Worm (Caenorhabditis elegans) whole organism, L4 larva: ENCODE data around the gene nhr-95.

Experiments used
- F26F4.8 ChIP-seq: fragments of 200-800 bp; sonication (Bioruptor generic); conservative IDR thresholded peaks from 2 replicates; pipeline ENCODE4 v1.3.6; 2022; ENCODE audit warnings: missing genetic modification characterization, missing compliant biosample characterization
- Y105C5A.15 ChIP-seq: fragments of 200-800 bp; sonication (Bioruptor generic); IDR thresholded peaks from 2 replicates; pipeline ENCODE4 v1.3.6; 2022; ENCODE audit warnings: missing genetic modification characterization, missing compliant biosample characterization
- ama-1 ChIP-seq: fragments of 150-350 bp; optimal IDR thresholded peaks from 2 replicates; lab custom pipeline; 2014; ENCODE audit warnings: inconsistent platforms, mixed read lengths
- dve-1 ChIP-seq: sonication (generic microtip); optimal IDR thresholded peaks from 2 replicates; lab custom pipeline; 2017; ENCODE audit warnings: antibody characterized with exemption, mild to moderate bottlenecking, missing genetic modification characterization, missing compliant biosample characterization; ENCODE audit not compliant: insufficient read depth
- fkh-10 ChIP-seq: fragments of 150-350 bp; optimal IDR thresholded peaks from 2 replicates; lab custom pipeline; 2014; ENCODE audit warnings: missing biosample characterization, missing genetic modification reagents, missing genetic modification characterization
- snpc-1.2 ChIP-seq: fragments of 200-800 bp; sonication (Bioruptor generic); IDR thresholded peaks from 2 replicates; pipeline ENCODE4 v1.3.6; 2022; ENCODE audit warnings: missing genetic modification reagents, missing genetic modification characterization, missing compliant biosample characterization

ce11 chrV:19042256-19042655, 40.2 kb downstream of the nhr-95 start, which contains the start of gene asp-16:
- no peak for TF ChIP-seq Y105C5A.15 (GFP tag; lab: Robert Waterston, UW)
- no peak for TF ChIP-seq fkh-10 (GFP tag; lab: Kevin White, UChicago)
- no peak for TF ChIP-seq snpc-1.2
- TF ChIP-seq ama-1 (lab: Kevin White, UChicago), result no peak
- no peak for TF ChIP-seq dve-1 (tag; lab: Kevin White, UChicago)
- TF ChIP-seq F26F4.8 (GFP tag; lab: Robert Waterston, UW), result no peak
